Worm (Caenorhabditis elegans): ENCODE data around the gene T05D4.2.

ce11 chrIII:13526702-13527101 is 36.2 kb downstream of the T05D4.2 start:
- TF ChIP-seq W03F9.2 (tag; optimal IDR thresholded peaks at IDR 0.05) (no peak), him-1 (tag; optimal IDR thresholded peaks at IDR 0.05) (no peak), dao-5 (tag; optimal IDR thresholded peaks at IDR 0.05) (no peak)
